Worm (Caenorhabditis elegans) whole organism, L2 larva: Measurements from ENCODE around the gene H12I13.6.

Experiments used
- alr-1 ChIP-seq: fragments of 150-350 bp; optimal IDR thresholded peaks from 2 replicates; lab custom pipeline; 2014; ENCODE audit warnings: missing biosample characterization, missing genetic modification characterization
- ama-1 ChIP-seq: fragments of 150-350 bp; optimal IDR thresholded peaks from 2 replicates; lab custom pipeline; 2018; ENCODE audit warnings: inconsistent platforms
- dmd-4 ChIP-seq: sonication (generic microtip); optimal IDR thresholded peaks from 2 replicates; lab custom pipeline; 2017; ENCODE audit warnings: missing biosample characterization, missing genetic modification characterization
- lin-39 ChIP-seq: fragments of 150-350 bp; optimal IDR thresholded peaks from 2 replicates; lab custom pipeline; 2014; ENCODE audit warnings: missing biosample characterization, missing genetic modification reagents, missing genetic modification characterization
- lsy-2 ChIP-seq, 2 experiments: fragments of 150-350 bp in 1 of 2; sonication (generic microtip) in 1 of 2; optimal IDR thresholded peaks; 2 replicates each; lab custom pipeline; 2014 to 2017; ENCODE audit warnings: missing biosample characterization in 2 of 2, missing genetic modification characterization in 2 of 2
- mab-5 ChIP-seq: fragments of 150-350 bp; optimal IDR thresholded peaks from 2 replicates; lab custom pipeline; 2014; ENCODE audit warnings: missing biosample characterization, missing genetic modification characterization
- mdl-1 ChIP-seq, 2 experiments: fragments of 150-350 bp in 1 of 2; sonication (generic microtip) in 1 of 2; optimal IDR thresholded peaks; 2 replicates each; lab custom pipeline; 2017; ENCODE audit warnings: missing biosample characterization in 2 of 2, missing genetic modification characterization in 2 of 2
- nhr-12 ChIP-seq: fragments of 150-350 bp; optimal IDR thresholded peaks from 2 replicates; lab custom pipeline; 2014; ENCODE audit warnings: missing biosample characterization, missing genetic modification characterization
- nhr-237 ChIP-seq: fragments of 150-350 bp; optimal IDR thresholded peaks from 2 replicates; lab custom pipeline; 2014; ENCODE audit warnings: missing biosample characterization, missing genetic modification characterization
- sma-3 ChIP-seq: sonication (generic microtip); optimal IDR thresholded peaks from 2 replicates; lab custom pipeline; 2016; ENCODE audit warnings: missing genetic modification reagents, missing genetic modification characterization, missing compliant biosample characterization
- snpc-4 ChIP-seq: fragments of 150-350 bp; optimal IDR thresholded peaks from 2 replicates; lab custom pipeline; 2014; ENCODE audit warnings: missing biosample characterization, missing genetic modification characterization

DNA sequence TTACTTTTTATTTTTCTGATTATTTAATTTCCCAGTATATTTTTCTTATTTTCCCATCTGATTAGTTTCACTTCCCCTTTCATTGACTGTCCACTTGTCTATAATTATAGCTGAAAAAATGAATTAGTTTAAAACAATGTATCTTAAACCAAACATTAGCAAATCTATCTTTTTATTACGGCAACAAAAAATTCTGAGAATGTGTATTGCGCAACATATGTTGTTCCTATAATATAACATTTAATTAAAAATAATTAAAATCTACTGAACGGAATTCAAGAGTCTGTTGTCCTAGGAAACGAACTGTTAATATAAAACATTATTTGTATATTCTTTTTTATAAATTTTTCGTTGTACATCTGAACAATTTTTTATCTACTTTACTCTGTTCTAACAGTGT is 32.3 kb downstream of the H12I13.6 start:
- TF ChIP-seq nhr-12 (no peak), alr-1 (tag; lab: Kevin White, UChicago) (no peak), lsy-2 (tag; optimal IDR thresholded peaks at IDR 0.05; lab: Kevin White, UChicago) (no peak), mab-5 (tag; lab: Kevin White, UChicago) (no peak), nhr-237 (tag; lab: Kevin White, UChicago) (no peak), sma-3 (no peak), ama-1 (lab: Kevin White, UChicago) (no peak), snpc-4 (tag; lab: Kevin White, UChicago) (no peak), lin-39 (tag; lab: Kevin White, UChicago) (no peak), mdl-1 (tag; optimal IDR thresholded peaks at IDR 0.05; lab: Kevin White, UChicago) (no peak), dmd-4 (tag; lab: Kevin White, UChicago) (no peak)
